Fruit fly (Drosophila melanogaster): ENCODE results near the gene CG6686.
A peak's percentile ranks its signal among the peaks of the same experiment; 100 is the strongest.

The CG6686 gene

dm6 chr2L:11968581-11969272, 19.1 kb downstream of the CG6686 start:
- peak; percentile 42 for TF ChIP-seq CG4318 (GFP tag; optimal IDR thresholded peaks at IDR 0.05)
- TF ChIP-seq CG6792 (GFP tag; optimal IDR thresholded peaks at IDR 0.05), result peak; percentile 51
- peak; percentile 45 for TF ChIP-seq fd59A (GFP tag; optimal IDR thresholded peaks at IDR 0.05)
- peak; percentile 45 for TF ChIP-seq Sox15 (GFP tag; optimal IDR thresholded peaks at IDR 0.05)
- TF ChIP-seq pdm3 (GFP tag; optimal IDR thresholded peaks at IDR 0.05), result peak; percentile 70
- peak; percentile 47 for TF ChIP-seq Hr4 (GFP tag; optimal IDR thresholded peaks at IDR 0.05)
- 0 out of 2 replicates have a peak, but pooled peaks have one; percentile 17 for TF ChIP-seq CG11294 (GFP tag; IDR thresholded peaks at IDR 0.05)
- peak; percentile 56 for TF ChIP-seq CG8119 (GFP tag; IDR thresholded peaks at IDR 0.05)
- TF ChIP-seq CG15336 (GFP tag; IDR thresholded peaks at IDR 0.05), result peak; percentile 26; the same call in 1 of the 2 replicates
- peak; percentile 45 for TF ChIP-seq Lpt (GFP tag; optimal IDR thresholded peaks at IDR 0.05)
- TF ChIP-seq CG3032 (tag; optimal IDR thresholded peaks at IDR 0.05), result peak; percentile 47
- TF ChIP-seq dsx (GFP tag; optimal IDR thresholded peaks at IDR 0.05; ENCODE audit: poor library complexity, severe bottlenecking), result no peak
- TF ChIP-seq CG9139 (GFP tag; optimal IDR thresholded peaks at IDR 0.05), result no peak
- peak; percentile 50 for TF ChIP-seq CG11902 (GFP tag; optimal IDR thresholded peaks at IDR 0.05)
- peak; percentile 26 for TF ChIP-seq achi (GFP tag; optimal IDR thresholded peaks at IDR 0.05)
- no peak for TF ChIP-seq Hr38 (GFP tag; optimal IDR thresholded peaks at IDR 0.05)
- peak; percentile 45 for TF ChIP-seq Eip75B (GFP tag; optimal IDR thresholded peaks at IDR 0.05)
- TF ChIP-seq CG7368 (GFP tag; optimal IDR thresholded peaks at IDR 0.05), result peak; percentile 32
- no peak for TF ChIP-seq CG8319 (GFP tag; optimal IDR thresholded peaks at IDR 0.05)
- peak; percentile 91 for TF ChIP-seq Eip78C (GFP tag)
- no peak for TF ChIP-seq CG1621 (tag; optimal IDR thresholded peaks at IDR 0.05)
- no peak for TF ChIP-seq CG6854 (GFP tag; optimal IDR thresholded peaks at IDR 0.05)
- peak; percentile 52 for TF ChIP-seq Smox (GFP tag; optimal IDR thresholded peaks at IDR 0.05)
- TF ChIP-seq Blimp-1 (GFP tag; optimal IDR thresholded peaks at IDR 0.05), result peak; percentile 12
- peak; percentile 63 for TF ChIP-seq CG10631 (GFP tag; optimal IDR thresholded peaks at IDR 0.05)
- TF ChIP-seq Sox102F (GFP tag; optimal IDR thresholded peaks at IDR 0.05), result peak; percentile 34
- peak; percentile 36 for TF ChIP-seq Ets21C (GFP tag; optimal IDR thresholded peaks at IDR 0.05)
- TF ChIP-seq CG6276 (GFP tag; optimal IDR thresholded peaks at IDR 0.05), result peak; percentile 43
- TF ChIP-seq CG16779 (tag; optimal IDR thresholded peaks at IDR 0.05), result no peak
- TF ChIP-seq CG3919 (GFP tag; optimal IDR thresholded peaks at IDR 0.05), result peak; percentile 63
- TF ChIP-seq lz (GFP tag; optimal IDR thresholded peaks at IDR 0.05), result peak; percentile 66
- peak; percentile 58 for TF ChIP-seq cyc (GFP tag; optimal IDR thresholded peaks at IDR 0.05)
- TF ChIP-seq fd85E (GFP tag; optimal IDR thresholded peaks at IDR 0.05), result no peak
- peak; percentile 31 for TF ChIP-seq Ets96B (tag; optimal IDR thresholded peaks at IDR 0.05)
- TF ChIP-seq Met (GFP tag; optimal IDR thresholded peaks at IDR 0.05), result peak; percentile 60
- peak; percentile 47 for TF ChIP-seq CG11762 (GFP tag; optimal IDR thresholded peaks at IDR 0.05; ENCODE audit: insufficient read depth)
- TF ChIP-seq CG6163 (GFP tag; IDR thresholded peaks at IDR 0.05), result 0 out of 3 replicates have a peak, but pooled peaks have one; percentile 6
- TF ChIP-seq fkh (GFP tag; optimal IDR thresholded peaks at IDR 0.05), result no peak
- TF ChIP-seq acj6 (GFP tag; optimal IDR thresholded peaks at IDR 0.05), result peak; percentile 69
- TF ChIP-seq CG31627 (GFP tag; optimal IDR thresholded peaks at IDR 0.05), result peak; percentile 59
- TF ChIP-seq Sox14 (GFP tag; optimal IDR thresholded peaks at IDR 0.05), result peak; percentile 52
- peak; percentile 24 to 46 for TF ChIP-seq ss (GFP tag; optimal IDR thresholded peaks at IDR 0.05)
- TF ChIP-seq esn (GFP tag; optimal IDR thresholded peaks at IDR 0.05), result peak; percentile 74
- TF ChIP-seq Gug (GFP tag; IDR thresholded peaks at IDR 0.05), result no peak
- TF ChIP-seq CG32006 (GFP tag; optimal IDR thresholded peaks at IDR 0.05), result peak; percentile 69
- TF ChIP-seq eg (GFP tag; IDR thresholded peaks at IDR 0.05), result no peak
- peak; percentile 35 for TF ChIP-seq OdsH (GFP tag; optimal IDR thresholded peaks at IDR 0.05)
- no peak for TF ChIP-seq vri (GFP tag; optimal IDR thresholded peaks at IDR 0.05)
- no peak for TF ChIP-seq Eip93F (GFP tag; optimal IDR thresholded peaks at IDR 0.05)
- TF ChIP-seq spab (GFP tag; optimal IDR thresholded peaks at IDR 0.05), result peak; percentile 56
- TF ChIP-seq CG10669 (GFP tag; optimal IDR thresholded peaks at IDR 0.05), result peak; percentile 59

All from whole organism, prepupa.